Worm (Caenorhabditis elegans) whole organism, L4 larva: ENCODE data around the gene ZC190.10.
A peak's percentile ranks its signal among the peaks of the same experiment; 100 is the strongest.

Experiments
- F10B5.3 ChIP-seq: sonication (generic microtip); optimal IDR thresholded peaks from 2 replicates; lab custom pipeline; 2016; ENCODE audit warnings: mild to moderate bottlenecking, missing genetic modification characterization, missing compliant biosample characterization
- F44E2.7 ChIP-seq: fragments of 200-800 bp; sonication (Bioruptor generic); IDR thresholded peaks from 2 replicates; pipeline ENCODE4 v2.1.2; 2022; ENCODE audit warnings: missing genetic modification characterization, missing compliant biosample characterization
- T20F7.1 ChIP-seq: fragments of 200-800 bp; sonication (Bioruptor generic); optimal IDR thresholded peaks from 2 replicates; lab custom pipeline; 2018; ENCODE audit warnings: mild to moderate bottlenecking, missing genetic modification characterization, missing compliant biosample characterization
- Y5F2A.4 ChIP-seq: fragments of 200-800 bp; sonication (Bioruptor generic); optimal IDR thresholded peaks from 2 replicates; lab custom pipeline; 2018; ENCODE audit warnings: mild to moderate bottlenecking, missing genetic modification characterization, missing compliant biosample characterization
- Y75B8A.6 ChIP-seq: fragments of 200-800 bp; sonication (Bioruptor generic); IDR thresholded peaks from 2 replicates; pipeline ENCODE4 v1.3.6; 2022; ENCODE audit warnings: missing genetic modification reagents, missing genetic modification characterization, missing compliant biosample characterization
- aha-1 ChIP-seq: fragments of 150-350 bp; peaks from one replicate; lab custom pipeline; 2014; ENCODE audit warnings: missing biosample characterization, missing genetic modification characterization
- attf-4 ChIP-seq: sonication (generic microtip); optimal IDR thresholded peaks from 3 replicates; lab custom pipeline; 2017; ENCODE audit warnings: missing biosample characterization, missing genetic modification characterization
- ceh-62 ChIP-seq: sonication (generic microtip); optimal IDR thresholded peaks from 2 replicates; lab custom pipeline; 2017; ENCODE audit warnings: missing biosample characterization, missing genetic modification characterization
- ces-1 ChIP-seq: fragments of 150-350 bp; sonication (generic microtip); optimal IDR thresholded peaks from 4 replicates; lab custom pipeline; 2014; ENCODE audit warnings: missing biosample characterization, missing genetic modification reagents, missing genetic modification characterization
- daf-16 ChIP-seq, 3 experiments: sonication (generic microtip); optimal IDR thresholded peaks; 2 replicates each; lab custom pipeline; 2016 to 2017; ENCODE audit warnings: missing genetic modification characterization in 3 of 3, missing genetic modification reagents in 3 of 3, mild to moderate bottlenecking in 2 of 3, missing compliant biosample characterization in 2 of 3, missing biosample characterization in 1 of 3, moderate library complexity in 1 of 3
- daf-19 ChIP-seq: fragments of 200-800 bp; sonication (Bioruptor generic); conservative IDR thresholded peaks from 2 replicates; pipeline ENCODE4 v1.3.6; 2022; ENCODE audit warnings: missing genetic modification characterization, missing compliant biosample characterization
- dmd-6 ChIP-seq: fragments of 200-800 bp; sonication (Bioruptor generic); IDR thresholded peaks from 2 replicates; pipeline ENCODE4 v1.3.6; 2022; ENCODE audit warnings: missing genetic modification reagents, missing genetic modification characterization, missing compliant biosample characterization
- duxl-1 ChIP-seq: sonication (generic microtip); optimal IDR thresholded peaks from 2 replicates; lab custom pipeline; 2016; ENCODE audit warnings: mild to moderate bottlenecking, missing genetic modification characterization, moderate library complexity, missing compliant biosample characterization; ENCODE audit not compliant: poor library complexity
- fkh-10 ChIP-seq: fragments of 150-350 bp; optimal IDR thresholded peaks from 2 replicates; lab custom pipeline; 2014; ENCODE audit warnings: missing biosample characterization, missing genetic modification reagents, missing genetic modification characterization
- hif-1 ChIP-seq, 2 experiments: sonication (generic microtip); optimal IDR thresholded peaks; 2 replicates each; lab custom pipeline; 2016 to 2017; ENCODE audit warnings: missing compliant biosample characterization in 2 of 2, missing genetic modification characterization in 2 of 2, missing genetic modification reagents in 2 of 2, missing genotype in 2 of 2, mild to moderate bottlenecking in 1 of 2
- hlh-11 ChIP-seq: fragments of 200-800 bp; sonication (Bioruptor generic); optimal IDR thresholded peaks from 2 replicates; lab custom pipeline; 2018; ENCODE audit warnings: mild to moderate bottlenecking, missing genetic modification characterization, missing compliant biosample characterization
- hlh-30 ChIP-seq: sonication (generic microtip); optimal IDR thresholded peaks from 2 replicates; lab custom pipeline; 2017; ENCODE audit warnings: antibody characterized with exemption, mild to moderate bottlenecking, missing genetic modification characterization, missing compliant biosample characterization; ENCODE audit not compliant: insufficient read depth
- hmg-1.1 ChIP-seq: fragments of 200-800 bp; sonication (Bioruptor generic); IDR thresholded peaks from 2 replicates; pipeline ENCODE4 v1.3.6; 2022; ENCODE audit warnings: missing genetic modification reagents, missing genetic modification characterization, missing compliant biosample characterization
- lim-7 ChIP-seq: fragments of 200-800 bp; sonication (Bioruptor generic); IDR thresholded peaks from 2 replicates; pipeline ENCODE4 v1.3.6; 2022; ENCODE audit warnings: missing genetic modification characterization, missing compliant biosample characterization
- lin-13 ChIP-seq: fragments of 150-350 bp; optimal IDR thresholded peaks from 2 replicates; lab custom pipeline; 2014; ENCODE audit warnings: missing biosample characterization, missing genetic modification reagents, missing genetic modification characterization
- lin-15B ChIP-seq: fragments of 150-350 bp; sonication (generic microtip); optimal IDR thresholded peaks from 3 replicates; lab custom pipeline; 2014; ENCODE audit warnings: missing biosample characterization, missing genetic modification characterization
- lin-29 ChIP-seq: fragments of 200-800 bp; sonication (Bioruptor generic); IDR thresholded peaks from 2 replicates; pipeline ENCODE4 v1.3.6; 2022; ENCODE audit warnings: missing genetic modification reagents, missing genetic modification characterization, missing compliant biosample characterization
- lsy-2 ChIP-seq, 2 experiments: fragments of 150-350 bp in 1 of 2; sonication (generic microtip) in 1 of 2; optimal IDR thresholded peaks; 2 replicates each; lab custom pipeline; 2014 to 2017; ENCODE audit warnings: missing biosample characterization in 2 of 2, missing genetic modification characterization in 2 of 2
- mdl-1 ChIP-seq, 2 experiments: fragments of 150-350 bp in 1 of 2; sonication (generic microtip) in 1 of 2; optimal IDR thresholded peaks; 2 replicates each; lab custom pipeline; 2014 to 2017; ENCODE audit warnings: missing biosample characterization in 2 of 2, missing genetic modification characterization in 2 of 2
- mep-1 ChIP-seq: fragments of 150-350 bp; sonication (generic microtip); optimal IDR thresholded peaks from 3 replicates; lab custom pipeline; 2014; ENCODE audit warnings: missing biosample characterization, missing genetic modification characterization
- mxl-3 ChIP-seq: fragments of 200-800 bp; sonication (Bioruptor generic); optimal IDR thresholded peaks from 2 replicates; lab custom pipeline; 2018; ENCODE audit warnings: mild to moderate bottlenecking, missing genetic modification characterization, missing compliant biosample characterization
- nhr-102 ChIP-seq: sonication (generic microtip); optimal IDR thresholded peaks from 2 replicates; lab custom pipeline; 2016; ENCODE audit warnings: mild to moderate bottlenecking, missing genetic modification characterization, moderate library complexity, missing compliant biosample characterization
- nhr-11 ChIP-seq: fragments of 150-350 bp; optimal IDR thresholded peaks from 2 replicates; lab custom pipeline; 2014; ENCODE audit warnings: missing biosample characterization, missing genetic modification characterization
- nhr-76 ChIP-seq: fragments of 150-350 bp; optimal IDR thresholded peaks from 2 replicates; lab custom pipeline; 2014; ENCODE audit warnings: missing biosample characterization, missing genetic modification characterization
- pha-4 ChIP-seq, 2 experiments: fragments of 150-350 bp in 1 of 2; fragments of 200-800 bp in 1 of 2; sonication (Bioruptor generic) in 1 of 2; IDR thresholded peaks in 1 of 2; optimal IDR thresholded peaks in 1 of 2; 2 replicates each; pipeline versions ENCODE4 v1.3.6 to Lab custom; 2014 to 2022; ENCODE audit warnings: missing genetic modification characterization in 2 of 2, missing genetic modification reagents in 2 of 2, missing biosample characterization in 1 of 2, missing compliant biosample characterization in 1 of 2
- pqm-1 ChIP-seq: sonication (generic microtip); optimal IDR thresholded peaks from 2 replicates; lab custom pipeline; 2017; ENCODE audit warnings: missing biosample characterization, missing genetic modification characterization
- rbr-2 ChIP-seq: sonication (generic microtip); optimal IDR thresholded peaks from 2 replicates; lab custom pipeline; 2016; ENCODE audit warnings: missing genotype, missing genetic modification characterization, missing compliant biosample characterization
- set-16 ChIP-seq: fragments of 200-800 bp; sonication (Bioruptor generic); IDR thresholded peaks from 2 replicates; pipeline ENCODE4 v1.3.6; 2022; ENCODE audit warnings: missing genetic modification reagents, missing genetic modification characterization, missing compliant biosample characterization
- skn-1 ChIP-seq: fragments of 150-350 bp; optimal IDR thresholded peaks from 2 replicates; lab custom pipeline; 2014; ENCODE audit warnings: missing biosample characterization, missing genetic modification characterization
- snpc-1.2 ChIP-seq: fragments of 200-800 bp; sonication (Bioruptor generic); IDR thresholded peaks from 2 replicates; pipeline ENCODE4 v1.3.6; 2022; ENCODE audit warnings: missing genetic modification reagents, missing genetic modification characterization, missing compliant biosample characterization
- unc-62 ChIP-seq, 3 experiments: fragments of 150-350 bp in 1 of 3; sonication (generic microtip); optimal IDR thresholded peaks in 2 of 3; peaks in 1 of 3; 1 replicate in 1 of 3; 2 replicates in 2 of 3; lab custom pipeline; 2014 to 2017; ENCODE audit warnings: missing biosample characterization in 3 of 3, missing genetic modification characterization in 3 of 3, missing genetic modification reagents in 3 of 3, missing genotype in 1 of 3
- zip-11 ChIP-seq: fragments of 200-800 bp; sonication (Bioruptor generic); IDR thresholded peaks from 2 replicates; pipeline ENCODE4 v1.3.6; 2022; ENCODE audit warnings: missing genetic modification characterization, missing compliant biosample characterization
- zip-2 ChIP-seq: fragments of 150-350 bp; optimal IDR thresholded peaks from 2 replicates; lab custom pipeline; 2014; ENCODE audit warnings: missing biosample characterization, missing genetic modification characterization

Gene ZC190.10

DNA sequence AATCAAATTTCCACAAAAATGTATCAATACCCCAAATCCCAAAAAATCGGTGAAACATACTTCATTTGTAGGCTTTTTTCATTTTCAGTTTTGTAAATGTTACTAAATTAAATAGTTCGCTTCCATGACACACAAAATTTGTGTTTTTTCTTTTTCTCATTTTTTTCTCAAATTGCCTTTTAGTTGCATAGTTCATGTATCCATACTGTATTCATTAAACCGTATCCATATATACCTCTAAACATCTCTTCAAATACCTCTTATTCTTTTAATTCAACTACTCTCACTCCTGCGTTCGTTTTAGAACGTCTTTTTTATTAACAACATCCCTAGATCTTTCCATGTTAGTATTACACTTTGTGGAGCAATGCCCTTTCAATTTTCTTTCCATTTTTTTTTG lies 25.4 kb downstream of the ZC190.10 start:
- TF ChIP-seq aha-1 (tag; lab: Kevin White, UChicago) (peak; percentile 95), lin-13 (no peak), ces-1 (GFP tag; lab: Kevin White, UChicago) (no peak), attf-4 (tag; lab: Kevin White, UChicago) (no peak), F10B5.3 (tag; lab: Kevin White, UChicago) (no peak)

DNA sequence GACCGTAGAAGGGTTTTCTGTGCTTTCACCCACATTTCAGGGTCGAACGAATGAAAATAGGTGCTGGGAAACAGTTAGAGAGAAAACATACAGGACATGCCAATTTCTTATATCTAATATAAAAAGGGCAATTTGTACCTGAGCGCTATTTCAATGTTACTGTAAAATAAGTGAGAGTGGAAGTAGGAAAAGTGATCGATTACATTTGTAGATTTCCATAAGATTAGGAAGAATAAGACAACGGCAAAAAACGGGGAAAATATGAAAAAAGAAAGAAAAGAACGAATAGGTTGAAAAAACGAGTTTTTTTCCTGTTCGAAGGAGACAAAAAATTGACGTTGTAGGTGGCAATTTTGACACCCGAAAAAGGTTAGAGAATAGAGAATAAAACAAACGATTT lies 27.9 kb downstream of the ZC190.10 start:
- TF ChIP-seq unc-62 (GFP tag; optimal IDR thresholded peaks at IDR 0.05 in 1 of 2; lab: Kevin White, UChicago) (peak in 1 of 2 experiments; percentile 28), unc-62 (tag; optimal IDR thresholded peaks at IDR 0.05; lab: Kevin White, UChicago) (no peak), daf-19 (GFP tag; lab: Robert Waterston, UW) (no peak)

DNA sequence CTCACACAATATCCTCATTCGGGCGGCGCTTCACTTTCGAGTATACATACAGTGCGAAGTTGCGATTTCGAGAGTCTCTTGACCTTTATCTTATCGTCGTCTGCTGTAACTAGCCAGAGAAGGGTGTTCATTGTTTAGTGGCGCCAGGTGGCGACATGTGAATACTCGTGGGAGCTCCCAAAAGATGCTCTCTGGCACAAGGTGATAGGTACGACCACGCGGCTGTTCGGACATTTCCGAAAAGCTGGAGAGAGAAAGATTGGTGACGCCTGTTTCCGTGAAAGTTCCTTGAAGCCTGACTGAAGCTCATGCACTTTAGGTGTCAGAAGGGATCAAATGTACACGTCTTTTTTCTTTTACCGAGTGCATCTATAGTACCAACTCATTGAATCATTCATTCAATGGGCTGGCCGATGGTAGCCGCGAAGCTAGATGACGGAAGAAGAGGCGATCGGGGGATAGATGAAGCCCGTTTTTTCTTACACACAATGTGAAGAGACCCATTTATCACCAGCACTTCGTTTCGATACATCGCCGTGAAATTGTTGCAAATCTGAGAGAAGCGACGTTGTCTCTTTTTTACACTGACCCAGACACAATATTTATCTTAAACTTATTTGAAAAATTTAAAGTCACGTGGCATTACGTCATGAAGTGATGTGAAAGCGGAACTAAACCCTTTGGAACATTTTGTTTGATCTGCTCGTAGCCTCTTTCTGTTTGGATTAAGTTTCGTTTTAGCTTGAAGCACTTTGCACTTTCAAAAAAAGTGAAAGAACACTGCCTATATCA lies 28.7 kb downstream of the ZC190.10 start:
- TF ChIP-seq Y75B8A.6 (GFP tag; lab: Robert Waterston, UW) (no peak), unc-62 (GFP tag; optimal IDR thresholded peaks at IDR 0.05 in 1 of 2; lab: Kevin White, UChicago) (peak in 1 of 2 experiments; percentile 67), unc-62 (tag; optimal IDR thresholded peaks at IDR 0.05; lab: Kevin White, UChicago) (no peak), pha-4 (GFP tag; IDR thresholded peaks at IDR 0.05; lab: Robert Waterston, UW) (no peak), pha-4 (tag; optimal IDR thresholded peaks at IDR 0.05; lab: Kevin White, UChicago) (no peak), hlh-11 (tag; lab: Kevin White, UChicago) (peak; percentile 38), hlh-30 (tag; lab: Kevin White, UChicago) (peak; percentile 34), aha-1 (tag; lab: Kevin White, UChicago) (peak; percentile 22), ceh-62 (tag; lab: Kevin White, UChicago) (no peak), hif-1 (tag; optimal IDR thresholded peaks at IDR 0.05; lab: Kevin White, UChicago) (no peak), nhr-102 (no peak), F44E2.7 (no peak), dmd-6 (GFP tag; lab: Robert Waterston, UW) (no peak), nhr-11 (tag; lab: Kevin White, UChicago) (peak; percentile 10), lin-29 (GFP tag; lab: Robert Waterston, UW) (no peak), daf-16 (GFP tag; optimal IDR thresholded peaks at IDR 0.05; lab: Kevin White, UChicago) (peak in 1 of 2 experiments; percentile 39), daf-16 (tag; optimal IDR thresholded peaks at IDR 0.05; lab: Kevin White, UChicago) (no peak), pqm-1 (tag; lab: Kevin White, UChicago) (no peak), F10B5.3 (tag; lab: Kevin White, UChicago) (no peak), Y5F2A.4 (GFP tag; lab: Kevin White, UChicago) (no peak), zip-2 (tag; lab: Kevin White, UChicago) (no peak), mxl-3 (GFP tag; lab: Kevin White, UChicago) (peak; percentile 0), fkh-10 (no peak), T20F7.1 (GFP tag; lab: Kevin White, UChicago) (no peak), skn-1 (tag; lab: Kevin White, UChicago) (no peak)

DNA sequence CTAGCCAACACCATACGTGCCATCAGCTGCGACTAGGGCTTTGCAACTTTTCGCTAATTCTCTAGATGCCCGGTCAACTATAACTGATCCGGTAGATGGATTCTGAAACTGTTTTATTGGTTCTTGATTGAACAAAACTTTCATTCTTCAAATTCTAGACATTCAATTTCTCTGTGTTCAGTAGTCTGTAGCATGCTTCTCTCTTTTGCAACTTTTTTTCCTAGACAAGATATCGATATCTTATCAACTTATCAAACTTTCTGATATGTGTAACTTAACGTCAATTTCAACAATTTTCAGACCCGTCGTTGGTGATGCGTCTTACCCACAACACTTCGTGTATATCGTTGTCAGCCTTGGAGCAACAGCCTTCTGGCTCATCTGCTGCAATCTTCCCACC lies 30.4 kb downstream of the ZC190.10 start, which contains the start of gene ZC190.4:
TSS of gene ZC190.4 (plus strand) at position 301 of the 400 bp plus-strand sequence.
- TF ChIP-seq snpc-1.2 (no peak), zip-11 (GFP tag; lab: Robert Waterston, UW) (no peak), dmd-6 (GFP tag; lab: Robert Waterston, UW) (0 out of 2 replicates have a peak, but pooled peaks have one; percentile 9), hlh-30 (tag; lab: Kevin White, UChicago) (no peak), nhr-76 (tag; lab: Kevin White, UChicago) (no peak)

DNA sequence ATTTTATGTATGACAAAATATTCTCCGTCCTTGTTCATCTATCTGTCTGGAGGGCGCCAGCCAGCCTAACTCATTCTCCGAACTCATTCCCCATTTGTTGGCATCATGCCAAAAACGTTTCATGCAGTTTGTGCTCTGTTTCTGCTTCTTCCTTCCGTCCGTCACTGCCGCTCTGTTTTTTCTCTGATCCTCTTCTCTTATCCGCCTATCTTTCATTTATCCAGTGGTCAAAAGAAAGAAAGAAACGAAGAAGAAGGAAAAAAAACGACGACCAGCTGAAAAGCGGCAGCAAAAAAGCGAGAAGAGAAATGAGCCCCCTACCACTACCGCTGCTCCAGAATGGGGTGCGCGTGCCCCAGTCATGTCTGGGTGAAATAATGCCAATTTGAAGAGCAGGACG lies 33.1 kb downstream of the ZC190.10 start:
- TF ChIP-seq skn-1 (tag; lab: Kevin White, UChicago) (no peak), F44E2.7 (no peak), set-16 (GFP tag; lab: Robert Waterston, UW) (peak; percentile 40), hlh-11 (tag; lab: Kevin White, UChicago) (peak; percentile 45), duxl-1 (peak; percentile 3), unc-62 (GFP tag; optimal IDR thresholded peaks at IDR 0.05 in 1 of 2; lab: Kevin White, UChicago) (peak in 1 of 2 experiments; percentile 96), unc-62 (tag; optimal IDR thresholded peaks at IDR 0.05; lab: Kevin White, UChicago) (no peak), rbr-2 (tag; lab: Kevin White, UChicago) (peak; percentile 8), hlh-30 (tag; lab: Kevin White, UChicago) (peak; percentile 62), lim-7 (no peak), hif-1 (tag; optimal IDR thresholded peaks at IDR 0.05; lab: Kevin White, UChicago) (peak in 1 of 2 experiments; percentile 4), lin-15B (tag; lab: Kevin White, UChicago) (no peak), mdl-1 (tag; optimal IDR thresholded peaks at IDR 0.05; lab: Kevin White, UChicago) (peak in 1 of 2 experiments; percentile 54), mep-1 (tag; lab: Kevin White, UChicago) (peak; percentile 17), hmg-1.1 (GFP tag; lab: Robert Waterston, UW) (peak; percentile 46; the same call in 1 of the 2 replicates), lsy-2 (tag; optimal IDR thresholded peaks at IDR 0.05; lab: Kevin White, UChicago) (peak in 1 of 2 experiments; percentile 28)
